Fruit fly (Drosophila melanogaster) whole organism, embryonic: Measurements from ENCODE around the gene CG1840.
A peak's percentile ranks its signal among the peaks of the same experiment; 100 is the strongest.

Source experiments
- Adf1 ChIP-seq: fragments of 200-800 bp; sonication (Bioruptor generic); IDR thresholded peaks from 2 replicates; pipeline ENCODE4 v1.3.6; 2022; ENCODE audit warnings: missing biosample characterization, missing genetic modification characterization
- Aef1 ChIP-seq: fragments of 200-800 bp; sonication (Bioruptor generic); IDR thresholded peaks from 3 replicates; pipeline ENCODE4 v1.3.6; 2022; ENCODE audit warnings: missing biosample characterization, missing genetic modification characterization
- Atf6 ChIP-seq: fragments of 200-800 bp; sonication (Bioruptor generic); IDR thresholded peaks from 2 replicates; pipeline ENCODE4 v1.3.6; 2022; ENCODE audit warnings: missing biosample characterization, missing genetic modification characterization
- Bdp1 ChIP-seq: fragments of 200-800 bp; sonication (Bioruptor generic); optimal IDR thresholded peaks from 3 replicates; lab custom pipeline; 2016; ENCODE audit warnings: missing biosample characterization, missing genetic modification characterization
- CG11247 ChIP-seq: fragments of 200-800 bp; sonication (Bioruptor generic); IDR thresholded peaks from 2 replicates; pipeline ENCODE4 v1.3.6; 2022; ENCODE audit warnings: missing biosample characterization, missing genetic modification characterization
- CG12219 ChIP-seq: fragments of 200-800 bp; sonication (Bioruptor generic); optimal IDR thresholded peaks from 3 replicates; lab custom pipeline; 2018; ENCODE audit warnings: missing biosample characterization, mild to moderate bottlenecking, missing genetic modification characterization
- CG15479 ChIP-seq: fragments of 200-800 bp; sonication (Bioruptor generic); optimal IDR thresholded peaks from 3 replicates; lab custom pipeline; 2019; ENCODE audit warnings: missing biosample characterization, mild to moderate bottlenecking, missing genetic modification characterization, moderate library complexity
- CG15514 ChIP-seq: fragments of 200-800 bp; sonication (Bioruptor generic); optimal IDR thresholded peaks from 3 replicates; lab custom pipeline; 2017; ENCODE audit warnings: missing biosample characterization, missing genetic modification characterization, mild to moderate bottlenecking, moderate library complexity, missing genetic modification reagents
- CG16813 ChIP-seq: fragments of 200-800 bp; sonication (Bioruptor generic); IDR thresholded peaks from 3 replicates; pipeline ENCODE4 v1.3.6; 2022; ENCODE audit warnings: missing biosample characterization, missing genetic modification characterization; ENCODE audit not compliant: partially characterized antibody
- CG17385 ChIP-seq: fragments of 200-800 bp; sonication (Bioruptor generic); optimal IDR thresholded peaks from 3 replicates; lab custom pipeline; 2018; ENCODE audit warnings: missing biosample characterization, mild to moderate bottlenecking, missing genetic modification characterization
- CG17568 ChIP-seq: fragments of 200-800 bp; sonication (Bioruptor generic); optimal IDR thresholded peaks from 2 replicates; lab custom pipeline; 2018; ENCODE audit warnings: missing biosample characterization, mild to moderate bottlenecking, missing genetic modification characterization, moderate library complexity
- CG2712 ChIP-seq: fragments of 200-800 bp; optimal IDR thresholded peaks from 3 replicates; lab custom pipeline; 2019; ENCODE audit warnings: missing biosample characterization, mild to moderate bottlenecking, missing genetic modification characterization, moderate library complexity
- CG34376 ChIP-seq: fragments of 200-800 bp; sonication (Bioruptor generic); optimal IDR thresholded peaks from 2 replicates; lab custom pipeline; 2018; ENCODE audit warnings: missing biosample characterization, mild to moderate bottlenecking, missing genetic modification characterization
- CG6654 ChIP-seq: fragments of 200-800 bp; sonication (Bioruptor generic); optimal IDR thresholded peaks from 2 replicates; lab custom pipeline; 2017; ENCODE audit warnings: missing biosample characterization, mild to moderate bottlenecking, missing genetic modification characterization
- CG7987 ChIP-seq: fragments of 200-800 bp; sonication (Bioruptor generic); optimal IDR thresholded peaks from 2 replicates; lab custom pipeline; 2018; ENCODE audit warnings: missing biosample characterization, mild to moderate bottlenecking, missing genetic modification characterization, moderate library complexity
- CG8478 ChIP-seq: fragments of >200 bp; optimal IDR thresholded peaks from 2 replicates; lab custom pipeline; 2018
- CG8924 ChIP-seq: fragments of 200-800 bp; optimal IDR thresholded peaks from 3 replicates; lab custom pipeline; 2019; ENCODE audit warnings: missing biosample characterization, mild to moderate bottlenecking, missing genetic modification characterization, moderate library complexity
- Camta ChIP-seq: fragments of 200-800 bp; sonication (Bioruptor generic); optimal IDR thresholded peaks from 2 replicates; lab custom pipeline; 2016; ENCODE audit warnings: missing biosample characterization, missing genetic modification characterization
- D ChIP-seq, 2 experiments: fragments of 200-800 bp in 1 of 2; fragments of >200 bp in 1 of 2; sonication (Bioruptor generic) in 1 of 2; optimal IDR thresholded peaks; 2 replicates in 1 of 2; 3 replicates in 1 of 2; lab custom pipeline; 2017; ENCODE audit warnings: mild to moderate bottlenecking in 1 of 2, missing biosample characterization in 1 of 2, missing genetic modification characterization in 1 of 2, missing genetic modification reagents in 1 of 2
- Dbx ChIP-seq: fragments of 200-800 bp; sonication (Bioruptor generic); IDR thresholded peaks from 3 replicates; pipeline ENCODE4 v1.3.6; 2022; ENCODE audit warnings: missing biosample characterization, missing genetic modification characterization
- Dll ChIP-seq: fragments of 200-800 bp; sonication (Bioruptor generic); IDR thresholded peaks from 4 replicates; pipeline ENCODE4 v1.3.6; 2022; ENCODE audit warnings: missing biosample characterization, missing genetic modification characterization; ENCODE audit not compliant: partially characterized antibody
- Hr39 ChIP-seq: fragments of >200 bp; optimal IDR thresholded peaks from 2 replicates; lab custom pipeline; 2017
- Hr78 ChIP-seq, 2 experiments: fragments of 200-800 bp in 1 of 2; fragments of >200 bp in 1 of 2; sonication (Bioruptor generic) in 1 of 2; optimal IDR thresholded peaks; 2 replicates each; lab custom pipeline; 2017 to 2019; ENCODE audit warnings: missing biosample characterization in 2 of 2, missing genetic modification characterization in 2 of 2, mild to moderate bottlenecking in 1 of 2, moderate library complexity in 1 of 2
- Meics ChIP-seq: fragments of 200-800 bp; sonication (Bioruptor generic); optimal IDR thresholded peaks from 2 replicates; lab custom pipeline; 2017; ENCODE audit warnings: missing biosample characterization, mild to moderate bottlenecking, missing genetic modification characterization
- Mes4 ChIP-seq: fragments of 200-800 bp; sonication (Bioruptor generic); optimal IDR thresholded peaks from 2 replicates; lab custom pipeline; 2016; ENCODE audit warnings: missing biosample characterization, missing genetic modification characterization
- NC2β ChIP-seq: fragments of 200-800 bp; sonication (Bioruptor generic); optimal IDR thresholded peaks from 2 replicates; lab custom pipeline; 2016; ENCODE audit warnings: missing biosample characterization, missing genetic modification characterization
- Nf-YB ChIP-seq: fragments of 200-800 bp; sonication (Bioruptor generic); optimal IDR thresholded peaks from 3 replicates; lab custom pipeline; 2019; ENCODE audit warnings: missing biosample characterization, mild to moderate bottlenecking, missing genetic modification characterization, moderate library complexity
- Nf-YC ChIP-seq: fragments of 200-800 bp; optimal IDR thresholded peaks from 3 replicates; lab custom pipeline; 2019; ENCODE audit warnings: missing biosample characterization, mild to moderate bottlenecking, missing genetic modification characterization, moderate library complexity
- Stat92E ChIP-seq, 3 experiments: fragments of >200 bp in 2 of 3; fragments of 200-800 bp in 1 of 3; sonication (Bioruptor generic) in 1 of 3; optimal IDR thresholded peaks; 2 replicates each; lab custom pipeline; 2017 to 2019; ENCODE audit warnings: missing biosample characterization in 3 of 3, missing genetic modification characterization in 3 of 3, mild to moderate bottlenecking in 1 of 3, moderate library complexity in 1 of 3
- Trl ChIP-seq, 3 experiments: fragments of >200 bp in 2 of 3; fragments of 200-800 bp in 1 of 3; sonication (Bioruptor generic) in 1 of 3; optimal IDR thresholded peaks; 2 replicates in 1 of 3; 3 replicates in 2 of 3; lab custom pipeline; 2016 to 2017; ENCODE audit warnings: missing biosample characterization in 1 of 3, missing genetic modification characterization in 1 of 3
- Vsx1 ChIP-seq: fragments of 200-800 bp; sonication (Bioruptor generic); optimal IDR thresholded peaks from 2 replicates; lab custom pipeline; 2017; ENCODE audit warnings: missing biosample characterization, mild to moderate bottlenecking, missing genetic modification characterization, missing genetic modification reagents
- al ChIP-seq: fragments of 200-800 bp; sonication (Bioruptor generic); IDR thresholded peaks from 2 replicates; pipeline ENCODE4 v1.3.6; 2022; ENCODE audit warnings: missing biosample characterization, missing genetic modification characterization
- bbx ChIP-seq: fragments of 200-800 bp; sonication (Bioruptor generic); IDR thresholded peaks from 2 replicates; pipeline ENCODE4 v1.3.6; 2022; ENCODE audit warnings: missing biosample characterization, missing genetic modification characterization; ENCODE audit not compliant: partially characterized antibody
- bsh ChIP-seq, 2 experiments: fragments of 200-800 bp; sonication (Bioruptor generic); optimal IDR thresholded peaks; 2 replicates each; lab custom pipeline; 2017 to 2018; ENCODE audit warnings: mild to moderate bottlenecking in 2 of 2, missing biosample characterization in 2 of 2, missing genetic modification characterization in 2 of 2, moderate library complexity in 1 of 2
- caup ChIP-seq: fragments of 200-800 bp; sonication (Bioruptor generic); optimal IDR thresholded peaks from 3 replicates; lab custom pipeline; 2017; ENCODE audit warnings: missing biosample characterization, mild to moderate bottlenecking, missing genetic modification characterization, moderate library complexity; ENCODE audit not compliant: severe bottlenecking
- croc ChIP-seq: fragments of 200-800 bp; sonication (Bioruptor generic); conservative IDR thresholded peaks from 3 replicates; pipeline ENCODE4 v1.3.6; 2022; ENCODE audit warnings: missing biosample characterization, missing genetic modification characterization
- crp ChIP-seq, 2 experiments: fragments of 200-800 bp; sonication (Bioruptor generic); optimal IDR thresholded peaks; 2 replicates in 1 of 2; 3 replicates in 1 of 2; lab custom pipeline; 2017; ENCODE audit warnings: missing biosample characterization in 2 of 2, missing genetic modification characterization in 2 of 2, mild to moderate bottlenecking in 1 of 2, moderate library complexity in 1 of 2
- da ChIP-seq: fragments of 200-800 bp; sonication (Bioruptor generic); optimal IDR thresholded peaks from 2 replicates; lab custom pipeline; 2016; ENCODE audit warnings: missing biosample characterization, missing genetic modification characterization
- ham ChIP-seq: fragments of 200-800 bp; sonication (Bioruptor generic); IDR thresholded peaks from 2 replicates; pipeline ENCODE4 v1.3.6; 2022; ENCODE audit warnings: missing biosample characterization, missing genetic modification characterization
- her ChIP-seq: fragments of 200-800 bp; sonication (Bioruptor generic); optimal IDR thresholded peaks from 2 replicates; lab custom pipeline; 2016; ENCODE audit warnings: missing biosample characterization, missing genetic modification characterization
- nom ChIP-seq: fragments of 200-800 bp; sonication (Bioruptor generic); optimal IDR thresholded peaks from 2 replicates; lab custom pipeline; 2017; ENCODE audit warnings: missing biosample characterization, missing genetic modification characterization, mild to moderate bottlenecking, moderate library complexity, missing genetic modification reagents
- pb ChIP-seq: fragments of 200-800 bp; sonication (Bioruptor generic); optimal IDR thresholded peaks from 3 replicates; lab custom pipeline; 2016; ENCODE audit warnings: missing biosample characterization, missing genetic modification characterization
- ranshi ChIP-seq: fragments of 200-800 bp; sonication (Bioruptor generic); IDR thresholded peaks from 2 replicates; pipeline ENCODE4 v1.3.6; 2022; ENCODE audit warnings: missing biosample characterization, missing genetic modification characterization
- schlank ChIP-seq: fragments of 200-800 bp; sonication (Bioruptor generic); optimal IDR thresholded peaks from 2 replicates; lab custom pipeline; 2018; ENCODE audit warnings: missing biosample characterization, mild to moderate bottlenecking, missing genetic modification characterization
- trh ChIP-seq: fragments of 200-800 bp; sonication (Bioruptor generic); optimal IDR thresholded peaks from 2 replicates; lab custom pipeline; 2016; ENCODE audit warnings: missing biosample characterization, missing genetic modification characterization
- usp ChIP-seq: fragments of >200 bp; optimal IDR thresholded peaks from 2 replicates; lab custom pipeline; 2017; ENCODE audit warnings: missing biosample characterization, missing genetic modification characterization
- vvl ChIP-seq: fragments of 200-800 bp; sonication (Bioruptor generic); IDR thresholded peaks from 2 replicates; pipeline ENCODE4 v1.3.6; 2022; ENCODE audit warnings: missing biosample characterization, missing genetic modification characterization
- wdn ChIP-seq: fragments of 200-800 bp; sonication (Bioruptor generic); IDR thresholded peaks from 2 replicates; pipeline ENCODE4 v1.3.6; 2022; ENCODE audit warnings: missing biosample characterization, missing genetic modification characterization
- zen ChIP-seq: fragments of 200-800 bp; sonication (Bioruptor generic); optimal IDR thresholded peaks from 3 replicates; lab custom pipeline; 2018; ENCODE audit warnings: missing biosample characterization, mild to moderate bottlenecking, missing genetic modification characterization, moderate library complexity
- zf30C ChIP-seq: fragments of 200-800 bp; sonication (Bioruptor generic); optimal IDR thresholded peaks from 3 replicates; lab custom pipeline; 2018; ENCODE audit warnings: missing biosample characterization, mild to moderate bottlenecking, missing genetic modification characterization

Gene CG1840

DNA sequence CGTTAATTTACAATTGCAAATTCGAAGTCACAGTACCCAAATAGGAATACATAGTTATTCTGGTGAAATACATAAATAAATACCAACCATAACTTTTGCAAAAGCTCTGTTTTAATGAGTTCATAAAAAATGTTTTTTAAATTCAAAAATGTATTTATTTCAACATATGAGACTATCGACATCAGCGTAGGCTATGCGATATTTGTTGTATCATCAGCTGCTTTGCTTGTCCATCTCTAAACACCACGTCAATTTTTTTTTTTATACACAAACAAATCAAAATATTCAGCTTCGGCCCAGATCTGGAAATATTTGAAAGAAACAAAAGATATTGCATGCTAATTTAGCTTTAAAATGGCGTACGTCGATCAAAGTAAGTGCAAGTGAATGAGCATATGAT, at the start of gene CG1840 (continued):
- TF ChIP-seq CG15514 (GFP tag; lab: Kevin White, UChicago) (peak; percentile 53), usp (GFP tag; lab: Kevin White, UChicago) (no peak), zen (tag; lab: Kevin White, UChicago) (no peak), trh (GFP tag; lab: Kevin White, UChicago) (no peak), Hr39 (lab: Kevin White, UChicago) (no peak), zf30C (no peak), Camta (GFP tag; lab: Kevin White, UChicago) (no peak), croc (GFP tag; lab: Robert Waterston, UW) (no peak), CG8924 (no peak), Atf6 (GFP tag; lab: Robert Waterston, UW) (no peak), CG7987 (GFP tag; lab: Kevin White, UChicago) (no peak), nom (no peak), Adf1 (GFP tag; lab: Robert Waterston, UW) (no peak), vvl (GFP tag; lab: Robert Waterston, UW) (no peak), CG15479 (GFP tag; lab: Kevin White, UChicago) (no peak), wdn (GFP tag; lab: Robert Waterston, UW) (no peak), ham (no peak), da (GFP tag; lab: Kevin White, UChicago) (no peak), Nf-YC (tag; lab: Kevin White, UChicago) (no peak), Trl (optimal IDR thresholded peaks at IDR 0.05; lab: Kevin White, UChicago) (no peak), Trl (GFP tag; optimal IDR thresholded peaks at IDR 0.05; lab: Kevin White, UChicago) (no peak), CG12219 (GFP tag; lab: Kevin White, UChicago) (no peak), D (optimal IDR thresholded peaks at IDR 0.05; lab: Kevin White, UChicago) (no peak), D (GFP tag; optimal IDR thresholded peaks at IDR 0.05; lab: Kevin White, UChicago) (no peak), al (GFP tag; lab: Robert Waterston, UW) (no peak), Bdp1 (GFP tag; lab: Kevin White, UChicago) (no peak), Nf-YB (GFP tag; lab: Kevin White, UChicago) (no peak), CG6654 (no peak), CG2712 (peak; percentile 13), crp (GFP tag; optimal IDR thresholded peaks at IDR 0.05; lab: Kevin White, UChicago) (peak in 1 of 2 experiments; percentile 79), Vsx1 (GFP tag; lab: Kevin White, UChicago) (no peak), pb (no peak), Mes4 (GFP tag; lab: Kevin White, UChicago) (no peak), CG17385 (GFP tag; lab: Kevin White, UChicago) (no peak), Dbx (GFP tag; lab: Robert Waterston, UW) (no peak), Hr78 (GFP tag; optimal IDR thresholded peaks at IDR 0.05; lab: Kevin White, UChicago) (no peak), Meics (GFP tag; lab: Kevin White, UChicago) (no peak), caup (no peak), CG16813 (GFP tag; lab: Robert Waterston, UW) (peak; percentile 65), schlank (tag; lab: Kevin White, UChicago) (no peak), CG17568 (no peak), Dll (peak; percentile 81), CG11247 (GFP tag; lab: Robert Waterston, UW) (no peak), bbx (GFP tag; lab: Robert Waterston, UW) (peak; percentile 74), her (GFP tag; lab: Kevin White, UChicago) (no peak), CG8478 (lab: Kevin White, UChicago) (no peak), Aef1 (GFP tag; lab: Robert Waterston, UW) (no peak), CG34376 (GFP tag; lab: Kevin White, UChicago) (peak; percentile 8), bsh (GFP tag; optimal IDR thresholded peaks at IDR 0.05; lab: Kevin White, UChicago) (no peak), Stat92E (GFP tag; optimal IDR thresholded peaks at IDR 0.05; lab: Kevin White, UChicago) (no peak), NC2β (GFP tag; lab: Kevin White, UChicago) (no peak), ranshi (GFP tag; lab: Robert Waterston, UW) (no peak)
